Worm (Caenorhabditis elegans) whole organism, L1 larva: ENCODE results near the gene spe-6.

Experiments
- C16A3.4 ChIP-seq: fragments of 150-350 bp; optimal IDR thresholded peaks from 2 replicates; lab custom pipeline; 2014; ENCODE audit warnings: missing biosample characterization, missing genetic modification characterization
- C34B4.2 ChIP-seq: sonication (generic microtip); optimal IDR thresholded peaks from 2 replicates; lab custom pipeline; 2017; ENCODE audit warnings: mild to moderate bottlenecking, missing genetic modification characterization, missing compliant biosample characterization
- F16B12.6 ChIP-seq: fragments of 150-350 bp; optimal IDR thresholded peaks from 2 replicates; lab custom pipeline; 2014; ENCODE audit warnings: missing biosample characterization, missing genetic modification characterization
- aha-1 ChIP-seq: fragments of 150-350 bp; optimal IDR thresholded peaks from 2 replicates; lab custom pipeline; 2014; ENCODE audit warnings: missing biosample characterization, missing genetic modification characterization
- aly-2 ChIP-seq: fragments of 150-350 bp; optimal IDR thresholded peaks from 2 replicates; lab custom pipeline; 2014; ENCODE audit warnings: missing biosample characterization, missing genetic modification characterization
- blmp-1 ChIP-seq: fragments of 150-350 bp; optimal IDR thresholded peaks from 2 replicates; lab custom pipeline; 2014; ENCODE audit warnings: missing biosample characterization, missing genetic modification characterization
- ceh-8 ChIP-seq: fragments of 200-800 bp; sonication (Bioruptor generic); optimal IDR thresholded peaks from 2 replicates; lab custom pipeline; 2018; ENCODE audit warnings: mild to moderate bottlenecking, missing genetic modification characterization, moderate library complexity, missing compliant biosample characterization
- ceh-82 ChIP-seq, 3 experiments: fragments of 150-350 bp in 1 of 3; sonication (generic microtip) in 2 of 3; optimal IDR thresholded peaks; 2 replicates each; lab custom pipeline; 2014 to 2017; ENCODE audit warnings: missing biosample characterization in 3 of 3, missing genetic modification characterization in 3 of 3
- ceh-90 ChIP-seq: sonication (generic microtip); optimal IDR thresholded peaks from 2 replicates; lab custom pipeline; 2016; ENCODE audit warnings: missing genetic modification characterization, missing compliant biosample characterization
- dpl-1 ChIP-seq, 3 experiments: fragments of 150-350 bp in 2 of 3; sonication (generic microtip) in 1 of 3; optimal IDR thresholded peaks; 2 replicates each; lab custom pipeline; 2014 to 2017; ENCODE audit warnings: missing biosample characterization in 3 of 3, missing genetic modification characterization in 3 of 3, missing genetic modification reagents in 3 of 3
- dsc-1 ChIP-seq: sonication (generic microtip); optimal IDR thresholded peaks from 2 replicates; lab custom pipeline; 2016; ENCODE audit warnings: mild to moderate bottlenecking, missing genetic modification characterization, missing compliant biosample characterization
- efl-1 ChIP-seq, 4 experiments: fragments of 150-350 bp; optimal IDR thresholded peaks in 3 of 4; peaks in 1 of 4; 1 replicate in 1 of 4; 2 replicates in 3 of 4; lab custom pipeline; 2014; ENCODE audit warnings: missing biosample characterization in 2 of 4, missing genetic modification characterization in 2 of 4, missing genetic modification reagents in 2 of 4
- elt-2 ChIP-seq: sonication (generic microtip); optimal IDR thresholded peaks from 2 replicates; lab custom pipeline; 2016; ENCODE audit warnings: missing genetic modification characterization, mild to moderate bottlenecking, inconsistent platforms, missing compliant biosample characterization, missing genetic modification reagents
- ets-5 ChIP-seq: fragments of 200-800 bp; sonication (Bioruptor generic); IDR thresholded peaks from 2 replicates; pipeline ENCODE4 v1.3.6; 2022; ENCODE audit warnings: missing genetic modification characterization, missing compliant biosample characterization
- fos-1 ChIP-seq: fragments of 150-350 bp; optimal IDR thresholded peaks from 2 replicates; lab custom pipeline; 2014; ENCODE audit warnings: missing biosample characterization, missing genetic modification characterization
- grh-1 ChIP-seq: fragments of 200-800 bp; sonication (Bioruptor generic); IDR thresholded peaks from 2 replicates; pipeline ENCODE4 v1.3.6; 2022; ENCODE audit warnings: missing genetic modification reagents, missing genetic modification characterization, missing compliant biosample characterization
- hlh-17 ChIP-seq: fragments of 200-800 bp; sonication (Bioruptor generic); optimal IDR thresholded peaks from 2 replicates; lab custom pipeline; 2018; ENCODE audit warnings: missing genetic modification characterization, mild to moderate bottlenecking, missing compliant biosample characterization, moderate library complexity, borderline replicate concordance
- hlh-4 ChIP-seq: sonication (generic microtip); optimal IDR thresholded peaks from 2 replicates; lab custom pipeline; 2016; ENCODE audit warnings: mild to moderate bottlenecking, missing genetic modification characterization, missing compliant biosample characterization
- hpl-2 ChIP-seq: fragments of 150-350 bp; optimal IDR thresholded peaks from 2 replicates; lab custom pipeline; 2014; ENCODE audit warnings: missing biosample characterization, missing genetic modification reagents, missing genetic modification characterization
- jun-1 ChIP-seq: fragments of 150-350 bp; optimal IDR thresholded peaks from 2 replicates; lab custom pipeline; 2014; ENCODE audit warnings: missing biosample characterization, missing genetic modification reagents, missing genetic modification characterization
- lin-35 ChIP-seq, 2 experiments: fragments of 150-350 bp; optimal IDR thresholded peaks; 2 replicates each; lab custom pipeline; 2014; ENCODE audit warnings: missing biosample characterization in 2 of 2, missing genetic modification characterization in 2 of 2, missing genetic modification reagents in 2 of 2
- lin-39 ChIP-seq: fragments of 150-350 bp; optimal IDR thresholded peaks from 2 replicates; lab custom pipeline; 2014; ENCODE audit warnings: missing biosample characterization, missing genetic modification reagents, missing genetic modification characterization
- lsy-2 ChIP-seq, 2 experiments: fragments of 150-350 bp; optimal IDR thresholded peaks; 2 replicates each; lab custom pipeline; 2014; ENCODE audit warnings: missing biosample characterization in 2 of 2, missing genetic modification characterization in 2 of 2
- mab-9 ChIP-seq: fragments of 200-800 bp; sonication (Bioruptor generic); IDR thresholded peaks from 2 replicates; pipeline ENCODE4 v1.3.6; 2022; ENCODE audit warnings: missing genetic modification reagents, missing genetic modification characterization, missing compliant biosample characterization
- mef-2 ChIP-seq: fragments of 150-350 bp; optimal IDR thresholded peaks from 2 replicates; lab custom pipeline; 2014; ENCODE audit warnings: missing biosample characterization, missing genetic modification characterization
- nhr-12 ChIP-seq: sonication (generic microtip); optimal IDR thresholded peaks from 2 replicates; lab custom pipeline; 2017; ENCODE audit warnings: missing biosample characterization, missing genetic modification characterization
- nhr-19 ChIP-seq: fragments of 200-800 bp; sonication (Bioruptor generic); conservative IDR thresholded peaks from 2 replicates; pipeline ENCODE4 v1.3.6; 2022; ENCODE audit warnings: missing genetic modification characterization, missing compliant biosample characterization
- nhr-20 ChIP-seq: sonication (generic microtip); optimal IDR thresholded peaks from 2 replicates; lab custom pipeline; 2016; ENCODE audit warnings: mild to moderate bottlenecking, missing genetic modification characterization, missing compliant biosample characterization
- nhr-76 ChIP-seq: sonication (generic microtip); optimal IDR thresholded peaks from 2 replicates; lab custom pipeline; 2017; ENCODE audit warnings: missing biosample characterization, missing genetic modification characterization
- nhr-77 ChIP-seq: fragments of 150-350 bp; optimal IDR thresholded peaks from 2 replicates; lab custom pipeline; 2014; ENCODE audit warnings: missing biosample characterization, missing genetic modification characterization
- nhr-85 ChIP-seq: sonication (generic microtip); peaks from one replicate; lab custom pipeline; 2016; ENCODE audit warnings: missing genetic modification characterization, inconsistent platforms, missing compliant biosample characterization
- nhr-90 ChIP-seq: sonication (generic microtip); optimal IDR thresholded peaks from 2 replicates; lab custom pipeline; 2016; ENCODE audit warnings: mild to moderate bottlenecking, missing genetic modification characterization, missing compliant biosample characterization; ENCODE audit not compliant: poor library complexity
- pag-3 ChIP-seq: sonication (generic microtip); optimal IDR thresholded peaks from 2 replicates; lab custom pipeline; 2017; ENCODE audit warnings: missing genetic modification characterization, mild to moderate bottlenecking, missing compliant biosample characterization, antibody characterized with exemption, borderline replicate concordance; ENCODE audit not compliant: insufficient read depth
- pax-3 ChIP-seq: fragments of 200-800 bp; sonication (Bioruptor generic); optimal IDR thresholded peaks from 2 replicates; lab custom pipeline; 2018; ENCODE audit warnings: mild to moderate bottlenecking, missing genetic modification characterization, moderate library complexity, missing compliant biosample characterization
- pqm-1 ChIP-seq: sonication (generic microtip); optimal IDR thresholded peaks from 3 replicates; lab custom pipeline; 2017; ENCODE audit warnings: missing biosample characterization, missing genetic modification characterization
- skn-1 ChIP-seq: fragments of 150-350 bp; optimal IDR thresholded peaks from 2 replicates; lab custom pipeline; 2014; ENCODE audit warnings: missing biosample characterization, missing genetic modification characterization
- snpc-4 ChIP-seq: fragments of 150-350 bp; optimal IDR thresholded peaks from 2 replicates; lab custom pipeline; 2014; ENCODE audit warnings: missing biosample characterization, missing genetic modification characterization
- snu-23 ChIP-seq: sonication (generic microtip); optimal IDR thresholded peaks from 2 replicates; lab custom pipeline; 2016; ENCODE audit warnings: missing genetic modification characterization, missing compliant biosample characterization
- sup-37 ChIP-seq: fragments of 200-800 bp; sonication (Bioruptor generic); optimal IDR thresholded peaks from 2 replicates; lab custom pipeline; 2018; ENCODE audit warnings: mild to moderate bottlenecking, missing genetic modification characterization, missing compliant biosample characterization
- swsn-7 ChIP-seq: sonication (generic microtip); optimal IDR thresholded peaks from 2 replicates; lab custom pipeline; 2016; ENCODE audit warnings: missing genetic modification characterization, missing compliant biosample characterization
- tbx-2 ChIP-seq: sonication (generic microtip); optimal IDR thresholded peaks from 2 replicates; lab custom pipeline; 2016; ENCODE audit warnings: missing genetic modification characterization, missing compliant biosample characterization
- tlp-1 ChIP-seq: fragments of 150-350 bp; optimal IDR thresholded peaks from 2 replicates; lab custom pipeline; 2014; ENCODE audit warnings: missing biosample characterization, missing genetic modification characterization
- unc-62 ChIP-seq: fragments of 150-350 bp; optimal IDR thresholded peaks from 2 replicates; lab custom pipeline; 2014; ENCODE audit warnings: missing biosample characterization, missing genetic modification reagents, missing genetic modification characterization
- unc-98 ChIP-seq: fragments of 200-800 bp; sonication (Bioruptor generic); IDR thresholded peaks from 2 replicates; pipeline ENCODE4 v1.3.6; 2022; ENCODE audit warnings: missing genetic modification characterization, missing compliant biosample characterization
- vab-15 ChIP-seq: sonication (generic microtip); optimal IDR thresholded peaks from 2 replicates; lab custom pipeline; 2017; ENCODE audit warnings: missing genotype, mild to moderate bottlenecking, missing genetic modification characterization, missing compliant biosample characterization
- ztf-11 ChIP-seq, 2 experiments: sonication (generic microtip); optimal IDR thresholded peaks; 2 replicates each; lab custom pipeline; 2016 to 2017; ENCODE audit warnings: missing genetic modification characterization in 2 of 2, missing biosample characterization in 1 of 2, missing compliant biosample characterization in 1 of 2

The spe-6 gene

DNA sequence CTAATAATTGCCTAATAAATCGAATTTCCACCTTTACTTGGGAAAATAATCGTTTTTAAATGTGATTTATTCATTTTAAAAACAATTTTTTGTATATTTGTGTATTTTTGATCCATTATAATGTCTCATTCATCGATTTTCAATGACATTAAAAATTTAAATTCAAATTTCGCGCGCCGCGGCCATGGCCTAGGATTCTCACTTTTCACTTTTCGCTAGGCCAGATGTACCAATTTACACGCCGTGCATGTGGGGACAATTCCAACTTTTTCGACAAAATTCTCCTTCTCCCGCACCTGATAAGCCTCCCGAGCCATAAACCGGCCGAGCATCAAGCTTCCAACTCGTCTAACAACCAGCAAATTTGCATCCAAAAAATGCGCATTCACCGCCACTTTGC lies 9.9 kb downstream of the spe-6 start:
- peak in 1 of 3 experiments; percentile 12 for TF ChIP-seq dpl-1 (GFP tag; optimal IDR thresholded peaks at IDR 0.05; lab: Kevin White, UChicago)
- peak in 1 of 2 experiments; percentile 66 for TF ChIP-seq efl-1 (optimal IDR thresholded peaks at IDR 0.05; lab: Kevin White, UChicago)
- peak; percentile 24 to 73 for TF ChIP-seq efl-1 (GFP tag; optimal IDR thresholded peaks at IDR 0.05 in 1 of 2; lab: Kevin White, UChicago)

DNA sequence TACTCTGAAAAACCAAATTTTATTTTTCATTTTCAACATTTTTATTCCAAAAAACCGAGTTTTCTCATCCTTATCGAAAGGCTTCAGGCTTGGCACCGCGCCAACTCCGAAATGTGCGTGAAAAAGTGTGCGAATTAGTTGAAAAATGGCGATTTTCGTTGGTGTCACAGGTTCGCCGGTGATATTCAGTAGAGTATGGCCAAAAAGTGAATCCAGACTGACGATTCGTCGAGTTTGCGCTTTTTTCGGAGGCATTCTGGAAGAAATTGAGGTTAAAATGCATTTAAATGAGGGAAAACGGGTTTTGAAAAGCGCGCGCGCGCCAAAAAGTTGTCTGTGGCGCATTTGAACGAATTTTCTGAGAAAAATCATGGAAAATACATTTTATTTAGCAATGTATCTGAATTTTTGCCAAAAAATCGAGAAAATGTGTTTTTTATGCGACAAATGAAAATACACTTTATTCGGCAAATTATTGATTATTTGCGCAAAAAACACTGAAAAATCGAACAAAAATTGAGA lies 18.3 kb downstream of the spe-6 start, which contains the start of the genes Y66D12A.16 and such-1:
Gene Y66D12A.16 (plus strand): TSS at position 51 of the 522 bp plus-strand sequence.
Gene such-1 (minus strand): TSS at position 256 of the 522 bp plus-strand sequence.
- TF ChIP-seq grh-1 = no peak
- TF ChIP-seq aha-1 (tag; lab: Kevin White, UChicago) = no peak
- TF ChIP-seq dpl-1 (GFP tag; optimal IDR thresholded peaks at IDR 0.05; lab: Kevin White, UChicago) = peak; percentile 21 to 47 (median 43)

DNA sequence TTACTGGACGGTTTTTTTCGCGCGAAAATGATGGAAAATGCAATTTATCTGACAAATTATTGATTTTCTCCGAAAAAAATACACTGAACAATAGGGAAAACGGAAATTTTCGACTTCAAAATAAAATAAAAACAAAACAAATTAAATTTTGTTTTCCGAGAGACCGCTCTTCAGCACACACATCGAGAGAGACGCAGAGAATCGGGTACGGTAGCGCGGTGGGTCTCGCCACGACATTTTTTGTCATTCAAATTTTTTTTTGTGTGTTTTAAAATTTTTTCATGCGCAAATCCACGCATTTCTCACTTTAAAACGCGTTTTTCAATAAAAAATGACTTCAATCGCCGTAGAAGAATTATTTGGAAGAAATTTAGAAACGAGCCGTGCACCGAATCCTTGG lies 18.8 kb downstream of the spe-6 start:
- TF ChIP-seq nhr-12 (tag; lab: Kevin White, UChicago) (no peak), nhr-19 (GFP tag; lab: Robert Waterston, UW) (no peak), nhr-90 (tag; lab: Kevin White, UChicago) (no peak), nhr-77 (tag; lab: Kevin White, UChicago) (no peak), nhr-76 (tag; lab: Kevin White, UChicago) (no peak), lin-39 (no peak), ets-5 (GFP tag; lab: Robert Waterston, UW) (no peak), hlh-4 (no peak), tbx-2 (tag; lab: Kevin White, UChicago) (no peak), unc-98 (GFP tag; lab: Robert Waterston, UW) (no peak)
- TF ChIP-seq, all 84 proteins: peak for 0

DNA sequence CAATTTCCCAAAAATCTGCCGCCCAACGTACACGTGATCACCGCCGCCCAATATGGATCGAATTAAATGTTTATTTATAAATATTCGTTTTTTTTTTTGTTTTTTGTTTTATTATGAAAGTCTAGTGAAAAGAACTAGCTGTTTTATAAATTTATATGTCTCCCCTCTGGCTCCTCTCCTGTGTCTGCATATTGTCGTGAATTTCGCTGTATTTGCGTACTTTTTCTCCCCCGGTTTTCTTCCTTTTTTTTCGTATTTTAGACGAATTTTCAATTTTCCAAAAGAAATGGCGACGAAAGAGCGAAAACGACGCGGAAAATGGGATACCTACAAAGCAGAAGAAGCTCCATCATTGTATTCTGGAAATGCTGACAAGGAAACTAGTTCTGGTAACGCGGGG lies 21.1 kb downstream of the spe-6 start, which contains the start of gene xpb-1:
Gene xpb-1 (plus strand): TSS at position 262 of the 400 bp plus-strand sequence.
- TF ChIP-seq C34B4.2 (no peak), pax-3 (tag; lab: Kevin White, UChicago) (no peak), C16A3.4 (tag; lab: Kevin White, UChicago) (peak; percentile 8), ceh-8 (GFP tag; lab: Kevin White, UChicago) (no peak), ets-5 (GFP tag; lab: Robert Waterston, UW) (no peak), pag-3 (tag; lab: Kevin White, UChicago) (no peak), swsn-7 (tag; lab: Kevin White, UChicago) (no peak), F16B12.6 (peak; percentile 83), lin-35 (GFP tag; optimal IDR thresholded peaks at IDR 0.05; lab: Kevin White, UChicago) (peak; percentile 36 to 58), jun-1 (tag; lab: Kevin White, UChicago) (no peak), pqm-1 (tag; lab: Kevin White, UChicago) (no peak), ceh-90 (tag; lab: Kevin White, UChicago) (no peak), snu-23 (GFP tag; lab: Kevin White, UChicago) (no peak), tlp-1 (tag; lab: Kevin White, UChicago) (no peak), snpc-4 (tag; lab: Kevin White, UChicago) (no peak), hpl-2 (GFP tag; lab: Kevin White, UChicago) (no peak), vab-15 (tag; lab: Kevin White, UChicago) (no peak), unc-62 (GFP tag; lab: Kevin White, UChicago) (no peak), fos-1 (no peak), nhr-20 (tag; lab: Kevin White, UChicago) (no peak), lsy-2 (tag; optimal IDR thresholded peaks at IDR 0.05; lab: Kevin White, UChicago) (peak; percentile 33 to 56), ceh-82 (tag; optimal IDR thresholded peaks at IDR 0.05; lab: Kevin White, UChicago) (no peak), nhr-85 (tag; lab: Kevin White, UChicago) (no peak), grh-1 (no peak), elt-2 (tag; lab: Kevin White, UChicago) (no peak), unc-98 (GFP tag; lab: Robert Waterston, UW) (no peak), mef-2 (no peak), aly-2 (no peak), skn-1 (no peak), hlh-17 (GFP tag; lab: Kevin White, UChicago) (no peak), dsc-1 (peak; percentile 8), blmp-1 (tag; lab: Kevin White, UChicago) (peak; percentile 32), tbx-2 (tag; lab: Kevin White, UChicago) (peak; percentile 1), ztf-11 (tag; optimal IDR thresholded peaks at IDR 0.05; lab: Kevin White, UChicago) (no peak), mab-9 (GFP tag; lab: Robert Waterston, UW) (no peak), sup-37 (GFP tag; lab: Kevin White, UChicago) (no peak)
